Worm (Caenorhabditis elegans): ENCODE results near the gene F46G11.4.

Gene F46G11.4

ce11 chrX:5805872-5806472, 7.4 kb upstream of the F46G11.4 start, which contains the start of gene F13D11.3:
TSS of gene F13D11.3 (minus strand) at chrX:5805922.
- TF ChIP-seq K12H6.12 (tag; optimal IDR thresholded peaks at IDR 0.05) (no peak), madf-10 (tag; optimal IDR thresholded peaks at IDR 0.05) (no peak), ztf-25 (GFP tag; IDR thresholded peaks at IDR 0.05) (no peak), chd-7 (tag; optimal IDR thresholded peaks at IDR 0.05) (no peak), sptf-2 (GFP tag; optimal IDR thresholded peaks at IDR 0.05) (no peak), bed-1 (GFP tag; IDR thresholded peaks at IDR 0.05) (no peak), sdz-38 (tag; optimal IDR thresholded peaks at IDR 0.05) (no peak), nhr-27 (tag; optimal IDR thresholded peaks at IDR 0.05) (no peak)

- TF ChIP-seq fkh-3 (tag; optimal IDR thresholded peaks at IDR 0.05), result no peak
- TF ChIP-seq somi-1 (GFP tag; optimal IDR thresholded peaks at IDR 0.05), result no peak
- no peak for TF ChIP-seq F37B4.10 (GFP tag; IDR thresholded peaks at IDR 0.05)
- no peak for TF ChIP-seq nhr-27 (tag; optimal IDR thresholded peaks at IDR 0.05)
- TF ChIP-seq F23B12.7 (tag; optimal IDR thresholded peaks at IDR 0.05; ENCODE audit: insufficient read depth), result no peak
- no peak for TF ChIP-seq B0336.3 (GFP tag; IDR thresholded peaks at IDR 0.05)
- TF ChIP-seq lir-1 (GFP tag; conservative IDR thresholded peaks at IDR 0.05), result no peak
- no peak for TF ChIP-seq F52B5.7 (tag; optimal IDR thresholded peaks at IDR 0.05)
- no peak for TF ChIP-seq F39B2.1 (GFP tag; IDR thresholded peaks at IDR 0.05)
Measured at ce11 chrX:5803492-5803891, 4.9 kb upstream of the F46G11.4 start.

ce11 chrX:5802582-5802981, 4.0 kb upstream of the F46G11.4 start:
- TF ChIP-seq hrde-1 (tag; optimal IDR thresholded peaks at IDR 0.05; ENCODE audit: borderline replicate concordance), result no peak
- no peak for TF ChIP-seq egrh-3 (GFP tag; IDR thresholded peaks at IDR 0.05)
- TF ChIP-seq F39B2.1 (GFP tag; IDR thresholded peaks at IDR 0.05), result no peak
- no peak for TF ChIP-seq attf-5 (GFP tag; optimal IDR thresholded peaks at IDR 0.05)
- TF ChIP-seq nhr-90 (tag; optimal IDR thresholded peaks at IDR 0.05), result no peak
- no peak for TF ChIP-seq ccch-3 (GFP tag; optimal IDR thresholded peaks at IDR 0.05)

DNA sequence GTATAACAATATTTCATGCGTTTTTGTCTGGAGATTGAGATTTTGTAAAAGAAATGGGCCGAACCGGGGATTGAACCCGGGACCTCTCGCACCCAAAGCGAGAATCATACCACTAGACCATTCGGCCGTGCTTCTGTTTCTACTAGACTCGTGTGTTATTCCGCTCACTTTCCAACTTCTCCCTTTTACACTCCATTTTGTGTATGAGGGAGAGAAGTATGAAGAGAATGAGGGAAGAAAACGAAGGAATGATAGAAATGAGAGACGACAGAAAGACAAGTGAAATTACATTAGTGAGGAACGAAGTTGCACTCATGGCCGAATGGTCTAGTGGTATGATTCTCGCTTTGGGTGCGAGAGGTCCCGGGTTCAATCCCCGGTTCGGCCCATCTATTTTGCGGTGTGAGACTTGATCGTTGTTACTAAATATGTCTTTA, 2.6 kb upstream of the F46G11.4 start:
- TF ChIP-seq ztf-6 (GFP tag; IDR thresholded peaks at IDR 0.05) (0 out of 2 replicates have a peak, but pooled peaks have one; percentile 21), ztf-25 (GFP tag; IDR thresholded peaks at IDR 0.05) (peak; percentile 87; the same call in 1 of the 2 replicates), hlh-12 (tag; optimal IDR thresholded peaks at IDR 0.05) (peak; percentile 77), F57A8.1 (GFP tag; optimal IDR thresholded peaks at IDR 0.05) (peak; percentile 86), lin-35 (GFP tag; optimal IDR thresholded peaks at IDR 0.05) (peak; percentile 0 to 85 (median 51)), aptf-3 (GFP tag; IDR thresholded peaks at IDR 0.05) (0 out of 2 replicates have a peak, but pooled peaks have one; percentile 38), aptf-2 (GFP tag; conservative IDR thresholded peaks at IDR 0.05) (peak; percentile 74; the same call in 1 of the 2 replicates), ceh-27 (GFP tag; optimal IDR thresholded peaks at IDR 0.05) (peak; percentile 81), ets-4 (GFP tag; optimal IDR thresholded peaks at IDR 0.05) (peak; percentile 76), nfya-1 (tag; optimal IDR thresholded peaks at IDR 0.05; ENCODE audit: borderline replicate concordance, insufficient read depth) (no peak), unc-130 (GFP tag; optimal IDR thresholded peaks at IDR 0.05) (peak; percentile 81), rcor-1 (GFP tag; IDR thresholded peaks at IDR 0.05) (peak; percentile 70), nhr-179 (tag; optimal IDR thresholded peaks at IDR 0.05) (peak; percentile 41), lsl-1 (GFP tag; optimal IDR thresholded peaks at IDR 0.05) (peak; percentile 27), gei-17 (GFP tag; optimal IDR thresholded peaks at IDR 0.05) (peak; percentile 85), B0035.1 (tag; optimal IDR thresholded peaks at IDR 0.05) (peak; percentile 87), mes-4 (tag; optimal IDR thresholded peaks at IDR 0.05) (peak; percentile 83), ceh-91 (GFP tag; IDR thresholded peaks at IDR 0.05) (0 out of 2 replicates have a peak, but pooled peaks have one; percentile 29), hrde-1 (tag; optimal IDR thresholded peaks at IDR 0.05; ENCODE audit: borderline replicate concordance) (peak; percentile 54), ceh-79 (tag; optimal IDR thresholded peaks at IDR 0.05) (peak; percentile 29), mel-28 (tag; optimal IDR thresholded peaks at IDR 0.05; ENCODE audit: borderline replicate concordance) (peak; percentile 32), unc-62 (GFP tag; optimal IDR thresholded peaks at IDR 0.05) (no peak), dpl-1 (GFP tag; optimal IDR thresholded peaks at IDR 0.05) (no peak), F23B12.7 (tag; optimal IDR thresholded peaks at IDR 0.05; ENCODE audit: insufficient read depth) (no peak), bed-1 (GFP tag; IDR thresholded peaks at IDR 0.05) (peak; percentile 90; the same call in 1 of the 2 replicates), Y56A3A.18 (GFP tag; IDR thresholded peaks at IDR 0.05) (peak; percentile 74; the same call in 1 of the 2 replicates)

Measured in whole organism, young adult.